Worm (Caenorhabditis elegans) whole organism, mixed stage, embryonic: ENCODE measurements around the gene rle-1.

Experiments
- ham-2 ChIP-seq: fragments of 200-800 bp; sonication (Bioruptor generic); optimal IDR thresholded peaks from 2 replicates; lab custom pipeline; 2018; ENCODE audit warnings: mild to moderate bottlenecking, missing genetic modification characterization, missing compliant biosample characterization
- lsy-2 ChIP-seq: fragments of 150-350 bp; optimal IDR thresholded peaks from 2 replicates; lab custom pipeline; 2014; ENCODE audit warnings: missing biosample characterization, missing genetic modification characterization
- pha-4 ChIP-seq: fragments of 150-350 bp; optimal IDR thresholded peaks from 2 replicates; lab custom pipeline; 2018; ENCODE audit warnings: missing biosample characterization, missing genetic modification reagents, missing genetic modification characterization
- snpc-4 ChIP-seq: fragments of 150-350 bp; optimal IDR thresholded peaks from 2 replicates; lab custom pipeline; 2014; ENCODE audit warnings: missing biosample characterization, missing genetic modification characterization

DNA sequence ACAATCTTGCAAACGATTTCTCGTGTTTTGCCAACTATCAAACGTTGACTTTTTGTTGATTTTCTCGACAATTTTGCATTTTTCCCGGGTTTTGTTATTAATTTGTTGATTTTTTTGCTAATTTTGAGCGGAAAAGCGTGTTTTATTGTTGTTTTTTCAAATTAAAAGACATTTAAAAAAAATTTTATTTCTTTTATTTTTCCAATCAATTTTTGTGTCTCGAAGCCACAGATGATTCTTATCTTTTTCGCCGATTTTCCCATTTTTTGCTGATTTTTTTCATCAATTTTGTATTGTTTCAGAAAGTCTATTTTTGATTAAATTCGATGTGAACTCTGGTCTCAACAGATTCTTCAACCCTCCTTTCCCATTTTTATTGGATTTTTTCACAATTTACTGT lies at the start of gene rle-1:
- TF ChIP-seq snpc-4 (tag; lab: Kevin White, UChicago) = no peak
- no peak for TF ChIP-seq lsy-2 (tag; lab: Kevin White, UChicago)
- no peak for TF ChIP-seq pha-4 (tag; lab: Kevin White, UChicago)
- no peak for TF ChIP-seq ham-2
